Worm (Caenorhabditis elegans): Measurements from ENCODE around the gene F13C5.5.

F13C5.5 gene

DNA sequence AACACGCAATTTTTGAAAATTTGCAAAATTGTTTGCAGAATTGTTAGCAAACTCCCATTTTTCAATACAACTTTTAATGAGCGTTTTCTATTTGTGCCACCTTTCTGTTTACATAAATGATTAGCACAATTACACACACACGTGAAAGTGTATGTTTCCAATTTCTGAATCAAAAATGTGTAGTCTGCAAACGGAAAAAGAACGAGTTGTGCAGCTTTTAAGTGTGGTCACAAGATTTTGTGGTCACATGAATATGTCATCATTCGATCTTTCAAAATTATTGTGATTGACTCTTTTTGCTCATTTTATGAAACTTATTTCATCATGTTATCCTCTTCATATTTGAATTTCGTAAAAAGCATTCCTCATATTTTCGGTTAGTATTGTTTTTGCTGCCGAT is 7.6 kb downstream of the F13C5.5 start:
- no peak for TF ChIP-seq unc-62 (GFP tag; optimal IDR thresholded peaks at IDR 0.05)

ce11 chrX:599476-599875 is 8.8 kb downstream of the F13C5.5 start, which contains the start of gene F13C5.3:
Gene F13C5.3, minus strand, starts transcription at chrX:599576.
- TF ChIP-seq unc-62 (GFP tag; optimal IDR thresholded peaks at IDR 0.05): no peak

DNA sequence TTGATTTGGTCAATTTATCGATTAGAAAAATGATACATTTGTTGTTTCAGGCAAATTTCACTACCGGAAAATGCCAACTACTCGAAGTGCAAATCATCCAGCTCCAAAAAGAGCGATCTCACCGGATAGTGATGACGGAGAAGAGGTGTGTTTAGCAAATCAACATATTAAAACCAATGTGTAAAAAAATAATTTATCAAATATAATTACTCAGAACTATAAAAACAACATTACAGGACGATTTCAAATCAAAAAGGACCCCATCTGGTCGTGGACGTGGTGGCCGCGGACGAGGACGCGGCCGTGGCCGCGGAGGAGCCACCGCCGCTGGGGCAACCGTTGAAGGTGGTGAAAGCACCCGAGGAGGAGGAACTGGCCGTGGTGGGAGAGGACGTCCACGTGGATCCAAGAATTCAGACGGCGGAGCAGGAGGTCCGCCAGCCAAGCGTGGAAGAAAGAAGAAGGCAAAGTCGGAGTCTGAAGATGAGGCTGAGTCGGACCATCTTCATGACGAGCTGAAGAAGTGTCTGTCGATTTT is 14.3 kb downstream of the F13C5.5 start, which contains the start of gene F13C5.2:
Gene F13C5.2 (plus strand): TSS at position 51 of the 538 bp plus-strand sequence.
- TF ChIP-seq unc-62 (GFP tag; optimal IDR thresholded peaks at IDR 0.05): no peak

DNA sequence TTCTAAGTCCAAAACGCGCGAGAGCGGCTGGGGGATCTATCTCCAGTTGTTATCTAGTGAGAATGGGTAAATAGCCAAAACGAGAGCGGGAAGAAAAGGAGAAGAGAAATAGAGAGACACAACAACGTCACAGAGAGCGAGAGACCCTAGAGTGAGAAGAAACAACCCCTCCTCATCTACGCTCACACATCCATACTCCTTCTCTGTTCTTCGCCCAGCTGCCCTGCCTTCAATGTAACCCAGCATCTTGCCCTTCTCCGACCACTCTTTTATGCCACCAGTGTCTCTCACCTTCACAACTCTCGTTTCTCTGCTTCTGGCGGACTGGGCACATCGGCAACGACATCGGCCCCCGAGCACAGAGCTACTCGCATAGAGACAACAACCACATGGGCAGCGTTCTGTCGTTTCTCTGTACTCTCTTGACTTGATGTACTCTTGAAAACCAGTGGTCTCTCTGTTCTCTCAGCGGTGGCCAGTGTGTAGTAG is 15.0 kb downstream of the F13C5.5 start:
- no peak for TF ChIP-seq unc-62 (GFP tag; optimal IDR thresholded peaks at IDR 0.05)

ce11 chrX:591056-591455 is 17.2 kb downstream of the F13C5.5 start:
- no peak for TF ChIP-seq unc-62 (GFP tag; optimal IDR thresholded peaks at IDR 0.05)

DNA sequence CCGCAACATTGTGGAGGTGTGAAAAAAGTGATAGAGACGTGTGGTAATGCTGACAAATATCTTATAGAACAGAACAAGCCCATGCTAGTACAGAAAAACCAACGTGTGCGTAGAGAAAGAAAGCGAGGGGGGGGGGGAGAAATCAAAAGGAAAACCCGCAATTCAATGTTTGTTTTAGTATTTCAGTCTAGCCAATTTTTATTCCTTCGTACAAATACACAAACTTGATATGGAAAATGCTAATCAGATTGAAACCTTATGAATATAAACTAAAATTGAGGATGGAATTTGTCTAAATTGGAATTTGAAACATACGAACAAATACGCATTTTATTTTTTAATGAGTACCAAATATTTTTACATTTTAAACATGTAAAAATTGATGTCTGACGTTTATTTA is 20.5 kb downstream of the F13C5.5 start, which contains the start of gene mrp-1:
Gene mrp-1 (minus strand): TSS at position 101 of the 400 bp plus-strand sequence.
- TF ChIP-seq unc-62 (GFP tag; optimal IDR thresholded peaks at IDR 0.05): no peak

- no peak for TF ChIP-seq unc-62 (GFP tag; optimal IDR thresholded peaks at IDR 0.05)
These were observed 22.6 kb downstream of the F13C5.5 start for ce11 chrX:585598-586217.

DNA sequence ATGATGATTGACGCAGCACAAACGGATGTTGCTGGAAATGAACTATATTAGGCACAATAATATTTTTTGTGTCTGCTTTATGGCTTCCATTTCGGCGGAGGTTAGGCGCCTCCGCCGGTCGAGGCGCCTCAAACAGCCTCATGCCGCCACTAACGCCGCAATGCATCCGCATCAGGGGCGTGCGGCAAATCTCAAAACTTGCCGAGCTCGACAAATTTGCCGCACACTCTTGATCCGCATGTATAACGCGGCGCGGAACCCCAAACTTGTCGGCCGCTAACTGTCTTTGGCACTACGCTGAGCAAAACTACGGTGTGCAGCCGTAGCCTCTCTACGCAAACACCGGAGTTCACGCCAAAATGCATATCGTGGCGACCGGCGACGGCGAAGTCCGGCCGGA is 26.5 kb downstream of the F13C5.5 start:
- no peak for TF ChIP-seq unc-62 (GFP tag; optimal IDR thresholded peaks at IDR 0.05)

DNA sequence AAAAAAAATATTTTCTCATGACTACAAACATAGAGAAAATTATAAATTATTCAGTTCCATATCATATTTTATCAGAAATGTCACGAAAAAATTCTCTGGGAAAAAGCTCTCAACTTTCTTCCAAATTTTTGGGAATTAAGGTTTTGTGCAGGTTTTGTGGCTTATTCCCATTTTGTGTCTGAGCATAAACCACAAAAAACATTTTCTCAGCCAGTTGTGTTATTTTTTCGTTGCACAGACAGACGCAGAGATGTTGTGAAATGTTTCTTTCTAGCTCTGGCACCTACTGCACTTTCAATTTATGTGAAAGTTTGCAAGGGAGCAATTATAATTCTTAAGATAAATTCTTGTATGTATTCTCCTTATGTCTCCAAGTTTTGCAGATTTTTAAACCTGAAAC is 33.2 kb downstream of the F13C5.5 start:
- TF ChIP-seq unc-62 (GFP tag; optimal IDR thresholded peaks at IDR 0.05): no peak

DNA sequence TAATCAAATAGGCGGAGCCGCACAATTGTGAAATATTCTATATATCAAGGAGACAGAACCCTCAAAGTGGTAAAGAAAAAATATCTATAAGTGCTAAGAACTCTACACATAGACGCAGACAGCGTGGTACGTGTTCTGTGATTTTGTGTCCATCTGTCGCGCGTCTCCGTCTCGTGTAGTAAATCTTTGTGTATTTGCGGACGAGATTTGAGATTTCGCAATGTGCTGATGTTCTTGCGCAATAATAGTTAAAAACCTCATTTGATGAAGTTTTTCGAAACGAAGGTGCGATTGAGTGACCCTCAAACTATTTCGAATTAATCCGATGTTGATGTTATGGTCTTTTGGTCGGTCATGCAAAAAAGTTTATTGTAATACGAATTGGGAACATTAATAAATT is 35.0 kb downstream of the F13C5.5 start:
- no peak for TF ChIP-seq unc-62 (GFP tag; optimal IDR thresholded peaks at IDR 0.05)

DNA sequence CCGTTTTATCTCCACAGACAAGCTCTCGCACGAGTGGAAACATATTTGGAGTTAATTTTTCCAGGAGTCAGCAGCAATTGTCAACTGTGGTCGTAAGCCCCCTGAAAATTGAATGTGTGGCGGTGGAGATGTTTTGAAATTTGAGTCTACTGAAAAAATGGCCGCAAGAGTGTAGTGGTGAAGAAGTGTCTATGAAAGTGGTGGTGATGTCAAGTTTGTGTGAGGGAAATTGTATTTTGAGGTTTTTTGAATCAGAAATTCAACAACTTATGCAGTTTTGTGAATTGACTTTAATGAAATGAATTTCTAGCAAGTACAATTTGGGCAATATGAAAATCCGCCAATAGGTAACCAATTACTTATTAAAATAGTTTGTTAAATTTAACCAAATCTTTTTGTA is 35.7 kb downstream of the F13C5.5 start, which contains the start of gene mrp-2:
Gene mrp-2 (minus strand): TSS at position 101 of the 400 bp plus-strand sequence.
- TF ChIP-seq unc-62 (GFP tag; optimal IDR thresholded peaks at IDR 0.05): no peak

DNA sequence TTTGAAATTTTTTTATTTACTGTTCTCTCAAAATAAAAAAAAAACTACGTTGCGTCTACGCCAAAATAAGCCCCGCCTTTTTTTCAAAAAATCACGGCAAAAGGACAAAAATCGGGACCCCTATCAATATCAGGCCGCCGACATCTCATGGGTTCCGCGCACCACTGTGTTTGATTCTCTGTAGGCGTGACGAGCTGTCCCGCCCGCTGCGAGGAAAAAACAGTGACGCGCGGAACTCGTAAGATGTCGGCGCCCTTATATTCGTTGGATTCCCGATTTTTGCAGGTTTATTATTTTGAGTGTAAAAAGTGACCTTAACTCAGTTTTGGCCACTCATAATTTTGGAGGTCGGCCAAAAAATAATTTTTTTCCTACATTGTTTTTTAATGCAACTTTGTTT is 36.9 kb downstream of the F13C5.5 start:
- TF ChIP-seq unc-62 (GFP tag; optimal IDR thresholded peaks at IDR 0.05): no peak

DNA sequence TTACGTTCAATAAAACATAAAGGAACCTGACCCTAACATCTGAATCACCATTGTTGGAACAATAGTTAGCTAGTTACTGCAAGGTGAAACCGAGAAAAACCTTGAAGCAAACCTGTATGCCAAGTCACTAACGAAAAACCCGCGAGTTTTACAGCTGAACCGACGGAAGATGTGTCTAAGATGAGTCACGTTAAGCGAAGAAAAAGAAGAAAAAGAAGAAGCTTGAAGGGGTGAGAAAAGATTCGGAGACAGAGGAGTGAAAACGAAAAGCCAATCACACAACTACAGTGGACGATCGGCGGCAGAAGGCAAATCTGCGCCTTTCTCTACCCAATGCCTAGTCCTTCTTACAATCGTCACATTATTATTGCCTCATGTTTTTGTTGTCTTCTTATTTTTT is 50.4 kb downstream of the F13C5.5 start, which contains the start of gene nas-38:
Gene nas-38 (plus strand): TSS at position 301 of the 400 bp plus-strand sequence.
- TF ChIP-seq unc-62 (GFP tag; optimal IDR thresholded peaks at IDR 0.05): no peak

DNA sequence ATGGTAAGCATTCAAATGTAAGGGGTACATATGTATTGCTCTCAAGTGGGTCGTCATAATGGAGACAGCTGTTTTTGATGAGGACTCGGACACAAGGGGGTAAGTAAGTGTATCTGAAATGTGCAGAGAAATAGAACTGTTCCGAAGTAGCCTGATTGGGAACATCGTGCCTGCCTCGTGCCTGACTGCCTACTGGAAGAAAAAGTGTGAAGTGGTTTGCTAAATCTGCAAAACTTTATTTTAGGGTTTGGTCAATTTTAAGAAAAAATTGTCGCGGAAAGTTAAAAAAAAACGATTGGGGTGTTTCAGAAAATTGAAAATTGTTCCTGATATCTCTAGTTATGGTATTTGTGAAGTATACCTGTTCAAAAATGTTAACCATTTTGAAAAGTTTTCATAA is 51.1 kb downstream of the F13C5.5 start, which contains the start of gene hlh-19:
Gene hlh-19 (minus strand): TSS at position 101 of the 400 bp plus-strand sequence.
- TF ChIP-seq unc-62 (GFP tag; optimal IDR thresholded peaks at IDR 0.05): no peak

- TF ChIP-seq unc-62 (GFP tag; optimal IDR thresholded peaks at IDR 0.05): no peak
These were observed 53.1 kb downstream of the F13C5.5 start for ce11 chrX:555043-555791.
